Fruit fly (Drosophila melanogaster): ENCODE measurements around the gene CG13073.

The CG13073 gene

DNA sequence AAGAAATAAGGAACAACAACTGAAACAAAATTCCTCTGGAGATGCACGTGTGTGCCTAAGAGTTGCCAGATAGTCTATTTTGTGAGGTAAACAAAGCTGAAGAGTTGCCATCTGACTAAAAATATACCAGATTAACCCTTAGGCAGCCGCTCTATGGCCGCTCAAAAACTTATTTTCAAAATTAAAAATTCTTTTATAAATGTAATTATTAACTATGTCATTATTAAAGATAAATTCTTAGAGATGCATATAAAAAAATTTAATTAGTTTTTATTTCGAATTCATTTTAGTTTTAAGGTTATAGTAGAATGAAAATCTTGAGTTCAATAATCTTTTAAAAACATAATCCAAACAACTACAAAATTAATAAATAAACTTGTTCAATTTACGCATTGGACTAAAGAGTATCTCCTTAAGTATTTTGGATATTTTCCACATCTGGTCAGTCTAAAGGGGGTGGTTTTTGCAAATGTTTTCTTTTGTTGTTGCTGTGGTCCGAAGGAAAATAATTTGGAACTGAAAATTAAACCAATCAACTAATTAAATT, 11.6 kb upstream of the CG13073 start, which contains the start of gene Tmx3 (continued):
- no peak for TF ChIP-seq CG15479 (GFP tag; optimal IDR thresholded peaks at IDR 0.05)
- TF ChIP-seq CG7928 (GFP tag; optimal IDR thresholded peaks at IDR 0.05) = peak; percentile 33
- TF ChIP-seq Ssrp (tag; optimal IDR thresholded peaks at IDR 0.05) = peak; percentile 92
- peak; percentile 92 for TF ChIP-seq rib (GFP tag; IDR thresholded peaks at IDR 0.05)
- peak; percentile 27 for TF ChIP-seq CG12744 (GFP tag; optimal IDR thresholded peaks at IDR 0.05)
- 0 out of 2 replicates have a peak, but pooled peaks have one; percentile 50 for TF ChIP-seq sim (GFP tag; IDR thresholded peaks at IDR 0.05)
- no peak for TF ChIP-seq CG13894 (tag; optimal IDR thresholded peaks at IDR 0.05)
- peak in 1 of 2 experiments; percentile 58 for TF ChIP-seq insv (GFP tag; optimal IDR thresholded peaks at IDR 0.05)
- TF ChIP-seq psq (GFP tag; optimal IDR thresholded peaks at IDR 0.05) = peak; percentile 58
- TF ChIP-seq pan (optimal IDR thresholded peaks at IDR 0.05) = no peak
- TF ChIP-seq pan (GFP tag; optimal IDR thresholded peaks at IDR 0.05 in 1 of 2, IDR thresholded peaks at IDR 0.05 in 1 of 2) = peak in 1 of 2 experiments; percentile 95
- TF ChIP-seq CG30403 (GFP tag; optimal IDR thresholded peaks at IDR 0.05) = peak; percentile 90
- TF ChIP-seq jumu (GFP tag; optimal IDR thresholded peaks at IDR 0.05) = peak; percentile 23
- no peak for TF ChIP-seq ab (GFP tag; optimal IDR thresholded peaks at IDR 0.05)
- TF ChIP-seq Abd-B (GFP tag; optimal IDR thresholded peaks at IDR 0.05) = peak; percentile 90
- peak; percentile 76 for TF ChIP-seq CG30020 (tag; optimal IDR thresholded peaks at IDR 0.05)
- peak; percentile 77 for TF ChIP-seq CG8765 (GFP tag; IDR thresholded peaks at IDR 0.05)
- peak; percentile 92 for TF ChIP-seq CG7839 (tag; optimal IDR thresholded peaks at IDR 0.05)
- no peak for TF ChIP-seq bbx (GFP tag; IDR thresholded peaks at IDR 0.05; ENCODE audit: partially characterized antibody)
- peak; percentile 80 for TF ChIP-seq gt (GFP tag; IDR thresholded peaks at IDR 0.05)
- no peak for TF ChIP-seq salm (tag; optimal IDR thresholded peaks at IDR 0.05)
- peak; percentile 67 for TF ChIP-seq slou (GFP tag; optimal IDR thresholded peaks at IDR 0.05)
- TF ChIP-seq CG10565 (GFP tag; optimal IDR thresholded peaks at IDR 0.05) = no peak
- no peak for TF ChIP-seq ato (GFP tag; IDR thresholded peaks at IDR 0.05; ENCODE audit: partially characterized antibody)
- TF ChIP-seq Dip3 (GFP tag; optimal IDR thresholded peaks at IDR 0.05) = peak; percentile 72
- TF ChIP-seq CG1024 (GFP tag; IDR thresholded peaks at IDR 0.05) = peak; percentile 88
- peak; percentile 95 for TF ChIP-seq nerfin-1 (tag; optimal IDR thresholded peaks at IDR 0.05)
- TF ChIP-seq CG14860 (GFP tag; IDR thresholded peaks at IDR 0.05; ENCODE audit: partially characterized antibody) = no peak
- peak; percentile 48 for TF ChIP-seq Bteb2 (GFP tag; optimal IDR thresholded peaks at IDR 0.05)
- TF ChIP-seq H15 (GFP tag; IDR thresholded peaks at IDR 0.05) = peak; percentile 92
- peak; percentile 27 for TF ChIP-seq jing (GFP tag; optimal IDR thresholded peaks at IDR 0.05)
- TF ChIP-seq nau (GFP tag; optimal IDR thresholded peaks at IDR 0.05) = peak; percentile 39
- no peak for TF ChIP-seq Eip74EF (GFP tag; optimal IDR thresholded peaks at IDR 0.05)
- peak; percentile 28 for TF ChIP-seq BEAF-32 (GFP tag; optimal IDR thresholded peaks at IDR 0.05)
- TF ChIP-seq CG4404 (GFP tag; IDR thresholded peaks at IDR 0.05) = peak; percentile 83
- no peak for TF ChIP-seq Neu2 (GFP tag; optimal IDR thresholded peaks at IDR 0.05; ENCODE audit: borderline replicate concordance)
- TF ChIP-seq ewg (GFP tag; optimal IDR thresholded peaks at IDR 0.05) = peak; percentile 70
- peak; percentile 83 for TF ChIP-seq CG8290 (GFP tag; optimal IDR thresholded peaks at IDR 0.05)
- peak in 1 of 2 experiments; percentile 19 for TF ChIP-seq CG8290 (tag; optimal IDR thresholded peaks at IDR 0.05)
- peak; percentile 95 for TF ChIP-seq vvl (GFP tag; IDR thresholded peaks at IDR 0.05)
- TF ChIP-seq CG32767 (GFP tag; IDR thresholded peaks at IDR 0.05) = peak; percentile 83
- TF ChIP-seq hkb (optimal IDR thresholded peaks at IDR 0.05) = no peak
- TF ChIP-seq hkb (GFP tag; IDR thresholded peaks at IDR 0.05) = peak; percentile 84
- peak; percentile 91 for TF ChIP-seq PHDP (tag; optimal IDR thresholded peaks at IDR 0.05)
- peak; percentile 38 for TF ChIP-seq CG1603 (tag; optimal IDR thresholded peaks at IDR 0.05)
- no peak for TF ChIP-seq hth (optimal IDR thresholded peaks at IDR 0.05)
- peak in 1 of 3 experiments; percentile 45 for TF ChIP-seq Stat92E (GFP tag; optimal IDR thresholded peaks at IDR 0.05)
- no peak for TF ChIP-seq Kr (GFP tag; optimal IDR thresholded peaks at IDR 0.05)
- peak; percentile 84 for TF ChIP-seq CG18619 (GFP tag; optimal IDR thresholded peaks at IDR 0.05)
- TF ChIP-seq wor (GFP tag; IDR thresholded peaks at IDR 0.05) = peak; percentile 79

All from whole organism, embryonic.